Worm (Caenorhabditis elegans) whole organism, young adult: ENCODE measurements around the gene acc-2.

Experiments
- B0261.1 ChIP-seq: sonication (generic microtip); optimal IDR thresholded peaks from 2 replicates; lab custom pipeline; 2016; ENCODE audit warnings: mild to moderate bottlenecking, missing genetic modification characterization, moderate library complexity, missing compliant biosample characterization
- D2030.7 ChIP-seq: fragments of 200-800 bp; sonication (Bioruptor generic); IDR thresholded peaks from 2 replicates; pipeline ENCODE4 v1.3.6; 2022; ENCODE audit warnings: missing genetic modification reagents, missing genetic modification characterization, missing compliant biosample characterization
- F37B4.10 ChIP-seq: fragments of 200-800 bp; sonication (Bioruptor generic); IDR thresholded peaks from 2 replicates; pipeline ENCODE4 v1.3.6; 2022; ENCODE audit warnings: missing genetic modification characterization, missing compliant biosample characterization
- F49E8.2 ChIP-seq: sonication (generic microtip); optimal IDR thresholded peaks from 3 replicates; lab custom pipeline; 2017; ENCODE audit warnings: missing genetic modification characterization, mild to moderate bottlenecking, missing compliant biosample characterization, antibody characterized with exemption, moderate library complexity; ENCODE audit not compliant: insufficient read depth
- F52B5.7 ChIP-seq: sonication (generic microtip); optimal IDR thresholded peaks from 2 replicates; lab custom pipeline; 2016; ENCODE audit warnings: mild to moderate bottlenecking, missing genetic modification characterization, missing compliant biosample characterization
- F57C9.4 ChIP-seq: sonication (generic microtip); optimal IDR thresholded peaks from 2 replicates; lab custom pipeline; 2017; ENCODE audit warnings: mild to moderate bottlenecking, missing genetic modification characterization, missing compliant biosample characterization
- K12H6.12 ChIP-seq: fragments of 200-800 bp; sonication (Bioruptor generic); optimal IDR thresholded peaks from 2 replicates; lab custom pipeline; 2018; ENCODE audit warnings: mild to moderate bottlenecking, missing genetic modification characterization, missing compliant biosample characterization
- T26A5.8 ChIP-seq: sonication (generic microtip); optimal IDR thresholded peaks from 2 replicates; lab custom pipeline; 2016; ENCODE audit warnings: missing genetic modification characterization, missing compliant biosample characterization
- aptf-3 ChIP-seq: fragments of 200-800 bp; sonication (Bioruptor generic); IDR thresholded peaks from 2 replicates; pipeline ENCODE4 v1.3.6; 2022; ENCODE audit warnings: missing genetic modification characterization, missing compliant biosample characterization
- attf-6 ChIP-seq: fragments of 200-800 bp; sonication (Bioruptor generic); IDR thresholded peaks from 2 replicates; pipeline ENCODE4 v1.3.6; 2022; ENCODE audit warnings: missing genetic modification reagents, missing genetic modification characterization, missing compliant biosample characterization
- bed-1 ChIP-seq: fragments of 200-800 bp; sonication (Bioruptor generic); IDR thresholded peaks from 2 replicates; pipeline ENCODE4 v1.3.6; 2022; ENCODE audit warnings: missing genetic modification reagents, missing genetic modification characterization, missing compliant biosample characterization
- ceh-100 ChIP-seq: fragments of 200-800 bp; sonication (Bioruptor generic); IDR thresholded peaks from 2 replicates; pipeline ENCODE4 v1.3.6; 2022; ENCODE audit warnings: missing genetic modification reagents, missing genetic modification characterization, missing compliant biosample characterization
- ceh-40 ChIP-seq: fragments of 200-800 bp; sonication (Bioruptor generic); IDR thresholded peaks from 2 replicates; pipeline ENCODE4 v1.3.6; 2022; ENCODE audit warnings: missing genetic modification characterization, missing compliant biosample characterization
- ceh-58 ChIP-seq: fragments of 200-800 bp; sonication (Bioruptor generic); IDR thresholded peaks from 2 replicates; pipeline ENCODE4 v1.3.6; 2022; ENCODE audit warnings: missing genetic modification characterization, missing compliant biosample characterization
- ceh-79 ChIP-seq: sonication (generic microtip); optimal IDR thresholded peaks from 2 replicates; lab custom pipeline; 2017; ENCODE audit warnings: mild to moderate bottlenecking, missing genetic modification characterization, missing compliant biosample characterization
- egl-18 ChIP-seq: fragments of 200-800 bp; sonication (Bioruptor generic); IDR thresholded peaks from 2 replicates; pipeline ENCODE4 v1.3.6; 2022; ENCODE audit warnings: missing genetic modification reagents, missing genetic modification characterization, missing compliant biosample characterization
- egrh-3 ChIP-seq: fragments of 200-800 bp; sonication (Bioruptor generic); IDR thresholded peaks from 2 replicates; pipeline ENCODE4 v1.3.6; 2022; ENCODE audit warnings: missing genetic modification reagents, missing genetic modification characterization, missing compliant biosample characterization
- him-1 ChIP-seq: sonication (generic microtip); optimal IDR thresholded peaks from 2 replicates; lab custom pipeline; 2016; ENCODE audit warnings: missing genotype, missing genetic modification reagents, missing genetic modification characterization, missing compliant biosample characterization
- hmg-1.2 ChIP-seq: fragments of 200-800 bp; sonication (Bioruptor generic); IDR thresholded peaks from 2 replicates; pipeline ENCODE4 v1.3.6; 2022; ENCODE audit warnings: missing genetic modification reagents, missing genetic modification characterization, missing compliant biosample characterization
- hmg-20 ChIP-seq: fragments of 200-800 bp; sonication (Bioruptor generic); IDR thresholded peaks from 2 replicates; pipeline ENCODE4 v1.3.6; 2022; ENCODE audit warnings: missing genetic modification reagents, missing genetic modification characterization, missing compliant biosample characterization
- lin-26 ChIP-seq: fragments of 200-800 bp; sonication (Bioruptor generic); IDR thresholded peaks from 2 replicates; pipeline ENCODE4 v1.3.6; 2022; ENCODE audit warnings: missing genetic modification reagents, missing genetic modification characterization, missing compliant biosample characterization
- lsl-1 ChIP-seq: fragments of 200-800 bp; sonication (Bioruptor generic); optimal IDR thresholded peaks from 2 replicates; lab custom pipeline; 2018; ENCODE audit warnings: mild to moderate bottlenecking, missing genetic modification characterization, moderate library complexity, missing compliant biosample characterization
- nhr-120 ChIP-seq: fragments of 200-800 bp; sonication (Bioruptor generic); IDR thresholded peaks from 2 replicates; pipeline ENCODE4 v1.3.6; 2022; ENCODE audit warnings: missing genetic modification characterization, missing compliant biosample characterization
- nhr-90 ChIP-seq: sonication (generic microtip); optimal IDR thresholded peaks from 2 replicates; lab custom pipeline; 2016; ENCODE audit warnings: missing genotype, mild to moderate bottlenecking, missing genetic modification characterization, missing compliant biosample characterization
- pbrm-1 ChIP-seq: fragments of 200-800 bp; sonication (Bioruptor generic); IDR thresholded peaks from 2 replicates; pipeline ENCODE4 v1.3.6; 2022; ENCODE audit warnings: missing genetic modification reagents, missing genetic modification characterization, missing compliant biosample characterization
- rpc-1 ChIP-seq, 2 experiments: fragments of 150-350 bp in 1 of 2; sonication (generic microtip) in 1 of 2; optimal IDR thresholded peaks; 2 replicates each; lab custom pipeline; 2014 to 2018; ENCODE audit warnings: missing biosample characterization in 1 of 2, missing genetic modification characterization in 1 of 2, missing genetic modification reagents in 1 of 2, missing genotype in 1 of 2
- sdz-38 ChIP-seq: sonication (generic microtip); optimal IDR thresholded peaks from 2 replicates; lab custom pipeline; 2016; ENCODE audit warnings: missing genotype, missing genetic modification characterization, missing compliant biosample characterization
- snpc-1.1 ChIP-seq: sonication (generic microtip); optimal IDR thresholded peaks from 2 replicates; lab custom pipeline; 2017; ENCODE audit warnings: missing genetic modification characterization, mild to moderate bottlenecking, missing compliant biosample characterization, antibody characterized with exemption, moderate library complexity, missing genotype, missing genetic modification reagents; ENCODE audit not compliant: insufficient read depth
- snpc-1.3 ChIP-seq: sonication (generic microtip); optimal IDR thresholded peaks from 2 replicates; lab custom pipeline; 2017; ENCODE audit warnings: missing genetic modification characterization, mild to moderate bottlenecking, missing compliant biosample characterization, antibody characterized with exemption, moderate library complexity, missing genotype, missing genetic modification reagents; ENCODE audit not compliant: insufficient read depth
- snpc-3.4 ChIP-seq: sonication (generic microtip); optimal IDR thresholded peaks from 2 replicates; lab custom pipeline; 2017; ENCODE audit warnings: missing genetic modification characterization, mild to moderate bottlenecking, missing compliant biosample characterization, antibody characterized with exemption, moderate library complexity, missing genotype, missing genetic modification reagents
- snpc-4 ChIP-seq, 5 experiments: fragments of 150-350 bp in 1 of 5; sonication (generic microtip) in 4 of 5; optimal IDR thresholded peaks; 2 replicates each; lab custom pipeline; 2014 to 2018; ENCODE audit warnings: missing genetic modification characterization in 5 of 5, missing biosample characterization in 3 of 5, antibody characterized with exemption in 2 of 5, mild to moderate bottlenecking in 2 of 5, missing compliant biosample characterization in 2 of 5, missing genotype in 2 of 5, moderate library complexity in 2 of 5, missing genetic modification reagents in 1 of 5
- tbp1 ChIP-seq: fragments of 200-800 bp; sonication (Bioruptor generic); optimal IDR thresholded peaks from 2 replicates; lab custom pipeline; 2018; ENCODE audit warnings: mild to moderate bottlenecking, missing genetic modification characterization, missing compliant biosample characterization
- unc-130 ChIP-seq: sonication (generic microtip); optimal IDR thresholded peaks from 2 replicates; lab custom pipeline; 2016; ENCODE audit warnings: missing genetic modification reagents, missing genetic modification characterization, missing compliant biosample characterization

The acc-2 gene

ce11 chrIV:9000664-9001063 is 15.9 kb upstream of the acc-2 start:
- TF ChIP-seq T26A5.8 (tag; lab: Kevin White, UChicago) = no peak
- TF ChIP-seq sdz-38 (tag; lab: Kevin White, UChicago) = no peak
- peak; percentile 45 for TF ChIP-seq B0261.1
- TF ChIP-seq hmg-1.2 (GFP tag; lab: Robert Waterston, UW) = 0 out of 2 replicates have a peak, but pooled peaks have one; percentile 7
- TF ChIP-seq rpc-1 (optimal IDR thresholded peaks at IDR 0.05; lab: Kevin White, UChicago) = peak; percentile 41
- TF ChIP-seq rpc-1 (tag; optimal IDR thresholded peaks at IDR 0.05; lab: Kevin White, UChicago) = peak; percentile 70
- peak; percentile 80 for TF ChIP-seq tbp1 (GFP tag; lab: Kevin White, UChicago)
- TF ChIP-seq snpc-3.4 (tag; lab: Kevin White, UChicago) = peak; percentile 35
- 0 out of 2 replicates have a peak, but pooled peaks have one; percentile 25 for TF ChIP-seq lin-26

- peak; percentile 26 for TF ChIP-seq F49E8.2
- TF ChIP-seq ceh-100 = no peak
- TF ChIP-seq lin-26 = peak; percentile 56; the same call in 1 of the 2 replicates
- TF ChIP-seq hmg-1.2 (GFP tag; lab: Robert Waterston, UW) = peak; percentile 89
- peak; percentile 92 for TF ChIP-seq snpc-4 (GFP tag; optimal IDR thresholded peaks at IDR 0.05; lab: Kevin White, UChicago)
- peak; percentile 84 to 95 (median 94) for TF ChIP-seq snpc-4 (tag; optimal IDR thresholded peaks at IDR 0.05; lab: Kevin White, UChicago)
- no peak for TF ChIP-seq egrh-3 (GFP tag; lab: Robert Waterston, UW)
- no peak for TF ChIP-seq F57C9.4 (tag; lab: Kevin White, UChicago)
- TF ChIP-seq D2030.7 (GFP tag; lab: Robert Waterston, UW) = peak; percentile 69; the same call in 1 of the 2 replicates
- no peak for TF ChIP-seq K12H6.12 (tag; lab: Kevin White, UChicago)
- peak; percentile 73 for TF ChIP-seq snpc-1.3 (tag; lab: Kevin White, UChicago)
- peak; percentile 69 for TF ChIP-seq him-1
- peak; percentile 20 for TF ChIP-seq lsl-1 (GFP tag; lab: Kevin White, UChicago)
- TF ChIP-seq F52B5.7 (tag; lab: Kevin White, UChicago) = no peak
- TF ChIP-seq bed-1 = no peak
- TF ChIP-seq unc-130 (GFP tag; lab: Kevin White, UChicago) = no peak
- TF ChIP-seq snpc-3.4 (tag; lab: Kevin White, UChicago) = peak; percentile 81
- TF ChIP-seq T26A5.8 (tag; lab: Kevin White, UChicago) = no peak
- peak; percentile 93 for TF ChIP-seq snpc-1.1 (tag; lab: Kevin White, UChicago)
- TF ChIP-seq tbp1 (GFP tag; lab: Kevin White, UChicago) = peak; percentile 74
- peak; percentile 90 for TF ChIP-seq attf-6
- no peak for TF ChIP-seq ceh-79 (tag; lab: Kevin White, UChicago)
- TF ChIP-seq pbrm-1 (GFP tag; lab: Robert Waterston, UW) = peak; percentile 57; the same call in 1 of the 2 replicates
- TF ChIP-seq, all 124 proteins: peak for 13
Measured at ce11 chrIV:9001184-9001583, 15.4 kb upstream of the acc-2 start.

ce11 chrIV:9002636-9003035 is 13.9 kb upstream of the acc-2 start, which contains the start of gene C53D6.8:
Gene C53D6.8 (minus strand): TSS chrIV:9002736.
- TF ChIP-seq aptf-3 (GFP tag; lab: Robert Waterston, UW) (no peak), nhr-90 (no peak), ceh-40 (GFP tag; lab: Robert Waterston, UW) (no peak), nhr-120 (GFP tag; lab: Robert Waterston, UW) (no peak), bed-1 (no peak), F37B4.10 (GFP tag; lab: Robert Waterston, UW) (no peak), ceh-58 (GFP tag; lab: Robert Waterston, UW) (no peak), egl-18 (GFP tag; lab: Robert Waterston, UW) (no peak), hmg-20 (GFP tag; lab: Robert Waterston, UW) (no peak), ceh-79 (tag; lab: Kevin White, UChicago) (no peak)
